Worm (Caenorhabditis elegans) whole organism, young adult: ENCODE data around the gene metr-1.
"Not testable (repeated sequence)": the region's sequence is repeated elsewhere in the genome, so short reads cannot be mapped to it uniquely, and the experiment has no call there.

Experiments
- B0336.3 ChIP-seq: fragments of 200-800 bp; sonication (Bioruptor generic); IDR thresholded peaks from 2 replicates; pipeline ENCODE4 v1.3.6; 2022; ENCODE audit warnings: missing genetic modification characterization, missing compliant biosample characterization
- Y53F4B.3 ChIP-seq: fragments of 200-800 bp; sonication (Bioruptor generic); IDR thresholded peaks from 2 replicates; pipeline ENCODE4 v1.3.6; 2022; ENCODE audit warnings: missing genetic modification reagents, missing genetic modification characterization, missing compliant biosample characterization
- Y79H2A.3 ChIP-seq: fragments of 200-800 bp; sonication (Bioruptor generic); conservative IDR thresholded peaks from 2 replicates; pipeline ENCODE4 v1.3.6; 2022; ENCODE audit warnings: missing genetic modification reagents, missing genetic modification characterization, missing compliant biosample characterization
- akir-1 ChIP-seq: fragments of 200-800 bp; sonication (Bioruptor generic); optimal IDR thresholded peaks from 2 replicates; lab custom pipeline; 2018; ENCODE audit warnings: mild to moderate bottlenecking, missing genetic modification characterization, moderate library complexity, missing compliant biosample characterization
- ama-1 ChIP-seq, 3 experiments: fragments of 150-350 bp in 1 of 3; sonication (generic microtip) in 2 of 3; optimal IDR thresholded peaks; 2 replicates each; lab custom pipeline; 2014 to 2018; ENCODE audit warnings: missing biosample characterization in 2 of 3, missing genetic modification characterization in 2 of 3, missing genetic modification reagents in 2 of 3
- athp-1 ChIP-seq: sonication (generic microtip); optimal IDR thresholded peaks from 2 replicates; lab custom pipeline; 2017; ENCODE audit warnings: mild to moderate bottlenecking, missing genetic modification characterization, missing compliant biosample characterization
- attf-5 ChIP-seq: fragments of 200-800 bp; sonication (Bioruptor generic); optimal IDR thresholded peaks from 2 replicates; lab custom pipeline; 2018; ENCODE audit warnings: mild to moderate bottlenecking, missing genetic modification characterization, missing compliant biosample characterization
- hmg-20 ChIP-seq: fragments of 200-800 bp; sonication (Bioruptor generic); IDR thresholded peaks from 2 replicates; pipeline ENCODE4 v1.3.6; 2022; ENCODE audit warnings: missing genetic modification reagents, missing genetic modification characterization, missing compliant biosample characterization
- let-526 ChIP-seq: fragments of 200-800 bp; sonication (Bioruptor generic); IDR thresholded peaks from 2 replicates; pipeline ENCODE4 v1.3.6; 2022; ENCODE audit warnings: missing genetic modification reagents, missing genetic modification characterization, missing compliant biosample characterization
- lsl-1 ChIP-seq: fragments of 200-800 bp; sonication (Bioruptor generic); optimal IDR thresholded peaks from 2 replicates; lab custom pipeline; 2018; ENCODE audit warnings: mild to moderate bottlenecking, missing genetic modification characterization, moderate library complexity, missing compliant biosample characterization
- madf-6 ChIP-seq: fragments of 200-800 bp; sonication (Bioruptor generic); IDR thresholded peaks from 2 replicates; pipeline ENCODE4 v1.3.6; 2022; ENCODE audit warnings: missing genetic modification reagents, missing genetic modification characterization, missing compliant biosample characterization
- nfya-2 ChIP-seq: fragments of 200-800 bp; sonication (Bioruptor generic); IDR thresholded peaks from 2 replicates; pipeline ENCODE4 v1.3.6; 2022; ENCODE audit warnings: missing genetic modification reagents, missing genetic modification characterization, missing compliant biosample characterization
- nfyb-1 ChIP-seq: fragments of 200-800 bp; sonication (Bioruptor generic); IDR thresholded peaks from 2 replicates; pipeline ENCODE4 v1.3.6; 2022; ENCODE audit warnings: missing genetic modification reagents, missing genetic modification characterization, missing compliant biosample characterization
- snpc-4 ChIP-seq, 5 experiments: fragments of 150-350 bp in 1 of 5; sonication (generic microtip) in 4 of 5; optimal IDR thresholded peaks; 2 replicates each; lab custom pipeline; 2014 to 2018; ENCODE audit warnings: missing genetic modification characterization in 5 of 5, missing biosample characterization in 3 of 5, antibody characterized with exemption in 2 of 5, mild to moderate bottlenecking in 2 of 5, missing compliant biosample characterization in 2 of 5, missing genotype in 2 of 5, moderate library complexity in 2 of 5, missing genetic modification reagents in 1 of 5

- not testable (repeated sequence) for TF ChIP-seq nfyb-1; Y53F4B.3 (GFP tag; lab: Robert Waterston, UW); snpc-4 (GFP tag; optimal IDR thresholded peaks at IDR 0.05; lab: Kevin White, UChicago); snpc-4 (tag; optimal IDR thresholded peaks at IDR 0.05; lab: Kevin White, UChicago); B0336.3 (GFP tag; lab: Robert Waterston, UW); Y79H2A.3 (GFP tag; lab: Robert Waterston, UW); athp-1; attf-5 (GFP tag; lab: Kevin White, UChicago); hmg-20 (GFP tag; lab: Robert Waterston, UW); madf-6 (GFP tag; lab: Robert Waterston, UW); nfya-2; let-526 (GFP tag; lab: Robert Waterston, UW); akir-1 (GFP tag; lab: Kevin White, UChicago); lsl-1; ama-1 (optimal IDR thresholded peaks at IDR 0.05; lab: Kevin White, UChicago); ama-1 (GFP tag; optimal IDR thresholded peaks at IDR 0.05; lab: Kevin White, UChicago)
Measured at ce11 chrII:10904379-10904778, 22.0 kb upstream of the metr-1 start, which contains the start of gene sra-12.
